Fruit fly (Drosophila melanogaster): ENCODE measurements around the gene CG17560.

Gene CG17560

DNA sequence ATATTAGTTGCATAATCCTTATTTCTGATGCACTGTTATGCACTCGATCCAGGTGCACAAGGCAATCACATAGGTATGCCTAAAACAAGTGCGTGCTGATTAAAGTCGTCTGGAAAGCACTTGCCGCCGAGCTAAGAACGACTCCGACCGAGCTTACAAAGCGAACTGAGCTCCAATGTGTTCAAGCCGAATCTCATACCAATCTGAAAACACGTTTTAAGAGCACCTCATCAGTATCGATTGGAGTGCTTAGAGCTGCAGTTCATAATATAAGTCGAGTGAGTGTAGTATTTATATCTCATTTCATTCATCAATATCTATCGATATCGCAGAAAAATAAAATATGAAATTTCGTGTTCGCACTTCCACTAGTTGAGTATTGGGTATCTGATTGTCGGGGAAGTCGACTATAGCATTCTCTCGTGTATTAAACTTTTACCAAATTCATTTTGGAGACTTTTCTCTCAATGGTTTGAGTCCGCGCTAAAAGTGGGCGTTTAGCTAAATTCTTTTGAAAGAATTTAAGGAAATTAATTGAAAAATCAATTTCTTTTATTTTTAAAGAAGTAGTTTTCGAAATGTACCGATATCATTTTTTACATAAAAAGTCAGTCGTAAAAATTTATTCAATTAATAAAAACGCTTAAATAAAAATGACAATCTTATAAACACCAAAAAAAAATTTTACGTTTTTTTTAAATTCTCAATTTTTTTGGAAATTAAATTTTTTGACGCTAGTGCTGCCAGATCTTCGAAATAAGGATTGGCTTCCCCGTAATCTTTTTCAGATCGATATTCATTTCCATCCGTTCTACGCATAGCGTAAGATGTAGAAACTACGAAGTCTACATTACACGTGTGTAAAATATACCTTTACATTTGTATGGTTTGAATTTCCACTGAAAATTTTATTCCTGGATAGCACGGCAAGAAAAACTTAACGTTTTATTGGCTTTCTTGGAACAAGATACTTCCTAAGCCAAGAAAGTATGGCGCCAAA lies 38.0 kb downstream of the CG17560 start, which contains the start of gene modSP (continued):
- TF ChIP-seq CG30403 (GFP tag; optimal IDR thresholded peaks at IDR 0.05) (peak; percentile 43), E2f2 (GFP tag; IDR thresholded peaks at IDR 0.05) (0 out of 2 replicates have a peak, but pooled peaks have one; percentile 27), cato (GFP tag; optimal IDR thresholded peaks at IDR 0.05; ENCODE audit: borderline replicate concordance) (no peak)

DNA sequence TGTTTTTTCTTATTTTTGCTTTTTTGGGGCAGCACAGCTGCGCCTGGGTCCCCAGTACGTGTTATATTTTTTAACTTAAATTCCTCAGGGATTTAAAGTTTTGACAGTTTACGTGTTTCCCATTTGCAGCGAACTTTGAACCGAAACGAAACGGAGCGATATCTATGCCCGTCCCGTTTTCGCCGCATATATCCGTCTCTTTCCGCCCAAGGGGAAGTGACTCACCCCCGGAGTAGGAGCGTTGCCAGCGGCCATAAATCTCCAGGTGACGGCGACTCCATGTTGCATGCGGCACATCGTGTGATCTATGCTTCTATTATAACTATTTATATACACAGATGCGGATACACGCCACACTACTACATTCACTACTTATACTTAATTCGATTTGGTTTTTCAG lies 43.9 kb downstream of the CG17560 start:
- peak; percentile 71 for TF ChIP-seq Nf-YC (tag; optimal IDR thresholded peaks at IDR 0.05)
- peak; percentile 40 for TF ChIP-seq cg (GFP tag; optimal IDR thresholded peaks at IDR 0.05)
- TF ChIP-seq cad (GFP tag; optimal IDR thresholded peaks at IDR 0.05) = peak; percentile 72
- peak; percentile 69 for TF ChIP-seq sens (GFP tag)
- TF ChIP-seq Hr78 (GFP tag; optimal IDR thresholded peaks at IDR 0.05) = peak in 1 of 2 experiments; percentile 75
- no peak for TF ChIP-seq tup (GFP tag; optimal IDR thresholded peaks at IDR 0.05)
- TF ChIP-seq twi (tag; optimal IDR thresholded peaks at IDR 0.05) = peak; percentile 29
- no peak for TF ChIP-seq fd3F (GFP tag; optimal IDR thresholded peaks at IDR 0.05)
- no peak for TF ChIP-seq CG13296 (GFP tag; optimal IDR thresholded peaks at IDR 0.05)
- no peak for TF ChIP-seq ab (GFP tag; optimal IDR thresholded peaks at IDR 0.05)
- no peak for TF ChIP-seq Taf1 (GFP tag; IDR thresholded peaks at IDR 0.05)
- TF ChIP-seq insv (GFP tag; optimal IDR thresholded peaks at IDR 0.05) = no peak
- peak; percentile 33 for TF ChIP-seq phol (tag; optimal IDR thresholded peaks at IDR 0.05)
- TF ChIP-seq CG12155 (GFP tag; optimal IDR thresholded peaks at IDR 0.05) = no peak
- no peak for TF ChIP-seq knrl (GFP tag; IDR thresholded peaks at IDR 0.05; ENCODE audit: partially characterized antibody)
- TF ChIP-seq Scr (GFP tag; IDR thresholded peaks at IDR 0.05; ENCODE audit: partially characterized antibody) = no peak
- no peak for TF ChIP-seq Myb (GFP tag; optimal IDR thresholded peaks at IDR 0.05)
- no peak for TF ChIP-seq CG4730 (GFP tag; IDR thresholded peaks at IDR 0.05)
- no peak for TF ChIP-seq CG8944 (GFP tag; optimal IDR thresholded peaks at IDR 0.05)
- peak; percentile 77 for TF ChIP-seq Nf-YB (GFP tag; optimal IDR thresholded peaks at IDR 0.05)
- no peak for TF ChIP-seq crc (GFP tag; optimal IDR thresholded peaks at IDR 0.05)
- no peak for TF ChIP-seq CG43689 (GFP tag; IDR thresholded peaks at IDR 0.05)
- no peak for TF ChIP-seq CG17385 (GFP tag; optimal IDR thresholded peaks at IDR 0.05)
- no peak for TF ChIP-seq NK7.1 (GFP tag; optimal IDR thresholded peaks at IDR 0.05)
- TF ChIP-seq CG1832 (GFP tag; optimal IDR thresholded peaks at IDR 0.05) = peak; percentile 71
- TF ChIP-seq Deaf1 (tag; optimal IDR thresholded peaks at IDR 0.05) = no peak
- TF ChIP-seq CG4854 (GFP tag; optimal IDR thresholded peaks at IDR 0.05) = no peak
- TF ChIP-seq CG42726 (GFP tag; IDR thresholded peaks at IDR 0.05; ENCODE audit: partially characterized antibody) = no peak
- TF ChIP-seq B-H1 (GFP tag; IDR thresholded peaks at IDR 0.05) = no peak
- TF ChIP-seq Dek (tag; optimal IDR thresholded peaks at IDR 0.05) = no peak
- peak; percentile 51 for TF ChIP-seq gsb-n (tag; optimal IDR thresholded peaks at IDR 0.05)
- no peak for TF ChIP-seq oc (tag; optimal IDR thresholded peaks at IDR 0.05)
- peak; percentile 88 for TF ChIP-seq CG10321 (GFP tag; IDR thresholded peaks at IDR 0.05)
